Worm (Caenorhabditis elegans) whole organism, midembryonic: ENCODE results near the gene T26E4.4.
"Not testable (repeated sequence)": the region's sequence is repeated elsewhere in the genome, so short reads cannot be mapped to it uniquely, and the experiment has no call there.

ENCODE experiments used
- T22C8.4 ChIP-seq: fragments of 200-800 bp; sonication (Bioruptor generic); IDR thresholded peaks from 2 replicates; pipeline ENCODE4 v1.3.6; 2022; ENCODE audit warnings: missing genetic modification characterization, missing compliant biosample characterization
- cog-1 ChIP-seq: sonication (generic microtip); optimal IDR thresholded peaks from 2 replicates; lab custom pipeline; 2016; ENCODE audit warnings: missing genetic modification characterization, missing compliant biosample characterization
- ref-1 ChIP-seq: fragments of 200-800 bp; sonication (Bioruptor generic); conservative IDR thresholded peaks from 2 replicates; pipeline ENCODE4 v1.3.6; 2022; ENCODE audit warnings: missing genetic modification reagents, missing genetic modification characterization, missing compliant biosample characterization
- tab-1 ChIP-seq: fragments of 200-800 bp; sonication (Bioruptor generic); IDR thresholded peaks from 2 replicates; pipeline ENCODE4 v1.3.6; 2022; ENCODE audit warnings: missing genetic modification characterization, missing compliant biosample characterization
- ztf-23 ChIP-seq: fragments of 200-800 bp; sonication (Bioruptor generic); IDR thresholded peaks from 2 replicates; pipeline ENCODE4 v1.3.6; 2022; ENCODE audit warnings: missing genetic modification reagents, missing genetic modification characterization, missing compliant biosample characterization
- ztf-29 ChIP-seq: fragments of 200-800 bp; sonication (Bioruptor generic); IDR thresholded peaks from 2 replicates; pipeline ENCODE4 v1.3.6; 2022; ENCODE audit warnings: missing genetic modification reagents, missing genetic modification characterization, missing compliant biosample characterization

ce11 chrV:15803748-15804147, 11.4 kb upstream of the T26E4.4 start, which contains the start of gene T26E4.18:
- TF ChIP-seq ztf-29 (GFP tag; lab: Robert Waterston, UW); ztf-23; cog-1; T22C8.4 (GFP tag; lab: Robert Waterston, UW); ref-1 (GFP tag; lab: Robert Waterston, UW); tab-1 (GFP tag; lab: Robert Waterston, UW): not testable (repeated sequence)
